Fruit fly (Drosophila melanogaster) whole organism, prepupa: Measurements from ENCODE around the gene Gr93b.

Experiments used
- Blimp-1 ChIP-seq: fragments of 200-800 bp; sonication (Bioruptor generic); optimal IDR thresholded peaks from 3 replicates; lab custom pipeline; 2017; ENCODE audit warnings: missing biosample characterization, missing genetic modification characterization, mild to moderate bottlenecking, moderate library complexity, missing genetic modification reagents
- CG10669 ChIP-seq: fragments of 200-800 bp; sonication (Bioruptor generic); optimal IDR thresholded peaks from 3 replicates; lab custom pipeline; 2018; ENCODE audit warnings: missing biosample characterization, mild to moderate bottlenecking, missing genetic modification characterization, moderate library complexity
- CG11294 ChIP-seq: fragments of 200-800 bp; sonication (Bioruptor generic); IDR thresholded peaks from 2 replicates; pipeline ENCODE4 v1.3.6; 2022; ENCODE audit warnings: missing biosample characterization, missing genetic modification characterization
- CG11762 ChIP-seq: fragments of 200-800 bp; sonication (Bioruptor generic); optimal IDR thresholded peaks from 3 replicates; lab custom pipeline; 2016; ENCODE audit warnings: missing biosample characterization, missing genetic modification characterization; ENCODE audit not compliant: insufficient read depth
- CG11902 ChIP-seq: fragments of 200-800 bp; sonication (Bioruptor generic); optimal IDR thresholded peaks from 3 replicates; lab custom pipeline; 2016; ENCODE audit warnings: missing biosample characterization, missing genetic modification characterization
- CG1621 ChIP-seq: fragments of 200-800 bp; sonication (Bioruptor generic); optimal IDR thresholded peaks from 3 replicates; lab custom pipeline; 2018; ENCODE audit warnings: missing biosample characterization, mild to moderate bottlenecking, missing genetic modification characterization
- CG3032 ChIP-seq: fragments of 200-800 bp; optimal IDR thresholded peaks from 2 replicates; lab custom pipeline; 2019; ENCODE audit warnings: missing biosample characterization, mild to moderate bottlenecking, missing genetic modification characterization, moderate library complexity
- CG31627 ChIP-seq: fragments of 200-800 bp; sonication (Bioruptor generic); optimal IDR thresholded peaks from 3 replicates; lab custom pipeline; 2016; ENCODE audit warnings: missing biosample characterization, missing genetic modification characterization
- CG32006 ChIP-seq: fragments of 200-800 bp; sonication (Bioruptor generic); optimal IDR thresholded peaks from 3 replicates; lab custom pipeline; 2017; ENCODE audit warnings: missing biosample characterization, mild to moderate bottlenecking, missing genetic modification characterization
- CG34406 ChIP-seq: fragments of 200-800 bp; sonication (Bioruptor generic); optimal IDR thresholded peaks from 3 replicates; lab custom pipeline; 2016; ENCODE audit warnings: missing biosample characterization, missing genetic modification characterization
- CG3919 ChIP-seq: fragments of 200-800 bp; sonication (Bioruptor generic); optimal IDR thresholded peaks from 3 replicates; lab custom pipeline; 2016; ENCODE audit warnings: missing biosample characterization, missing genetic modification characterization
- CG4318 ChIP-seq: fragments of 200-800 bp; sonication (Bioruptor generic); optimal IDR thresholded peaks from 3 replicates; lab custom pipeline; 2017; ENCODE audit warnings: missing biosample characterization, mild to moderate bottlenecking, missing genetic modification characterization
- CG6163 ChIP-seq: fragments of 200-800 bp; sonication (Bioruptor generic); IDR thresholded peaks from 3 replicates; pipeline ENCODE4 v1.3.6; 2022; ENCODE audit warnings: missing biosample characterization, missing genetic modification characterization
- CG6792 ChIP-seq: fragments of 200-800 bp; sonication (Bioruptor generic); optimal IDR thresholded peaks from 3 replicates; lab custom pipeline; 2016; ENCODE audit warnings: missing biosample characterization, missing genetic modification characterization
- CG6808 ChIP-seq: fragments of 200-800 bp; sonication (Bioruptor generic); optimal IDR thresholded peaks from 3 replicates; lab custom pipeline; 2017; ENCODE audit warnings: missing biosample characterization, missing genetic modification characterization, mild to moderate bottlenecking, moderate library complexity, missing genetic modification reagents
- CG6854 ChIP-seq: fragments of 200-800 bp; sonication (Bioruptor generic); optimal IDR thresholded peaks from 2 replicates; lab custom pipeline; 2017; ENCODE audit warnings: missing biosample characterization, mild to moderate bottlenecking, missing genetic modification characterization
- CG7368 ChIP-seq: fragments of 200-800 bp; sonication (Bioruptor generic); optimal IDR thresholded peaks from 3 replicates; lab custom pipeline; 2016; ENCODE audit warnings: missing biosample characterization, missing genetic modification characterization
- CG8119 ChIP-seq: fragments of 200-800 bp; sonication (Bioruptor generic); IDR thresholded peaks from 3 replicates; pipeline ENCODE4 v1.3.6; 2022; ENCODE audit warnings: missing biosample characterization, missing genetic modification characterization
- CG8319 ChIP-seq: fragments of 200-800 bp; sonication (Bioruptor generic); optimal IDR thresholded peaks from 3 replicates; lab custom pipeline; 2016; ENCODE audit warnings: missing biosample characterization, missing genetic modification characterization
- CG8632 ChIP-seq: fragments of 200-800 bp; sonication (Bioruptor generic); optimal IDR thresholded peaks from 3 replicates; lab custom pipeline; 2016; ENCODE audit warnings: missing biosample characterization, missing genetic modification characterization
- CG9139 ChIP-seq: fragments of 200-800 bp; sonication (Bioruptor generic); optimal IDR thresholded peaks from 3 replicates; lab custom pipeline; 2017; ENCODE audit warnings: missing biosample characterization, mild to moderate bottlenecking, missing genetic modification characterization
- Eip75B ChIP-seq: fragments of 200-800 bp; sonication (Bioruptor generic); optimal IDR thresholded peaks from 3 replicates; lab custom pipeline; 2016; ENCODE audit warnings: missing biosample characterization, missing genetic modification characterization
- Eip78C ChIP-seq: fragments of 200-800 bp; sonication (Bioruptor generic); peaks from one replicate; lab custom pipeline; 2016; ENCODE audit warnings: missing biosample characterization, missing genetic modification characterization
- Eip93F ChIP-seq: fragments of 200-800 bp; sonication (Bioruptor generic); optimal IDR thresholded peaks from 2 replicates; lab custom pipeline; 2016; ENCODE audit warnings: missing biosample characterization, mild to moderate bottlenecking, missing genetic modification characterization
- Hr38 ChIP-seq: sonication (Bioruptor generic); optimal IDR thresholded peaks from 2 replicates; lab custom pipeline; 2016; ENCODE audit warnings: missing biosample characterization, missing genetic modification characterization
- Hr39 ChIP-seq: fragments of 200-800 bp; sonication (Bioruptor generic); optimal IDR thresholded peaks from 2 replicates; lab custom pipeline; 2016; ENCODE audit warnings: missing biosample characterization, missing genetic modification characterization
- Lpt ChIP-seq: fragments of 200-800 bp; sonication (Bioruptor generic); optimal IDR thresholded peaks from 3 replicates; lab custom pipeline; 2016; ENCODE audit warnings: missing biosample characterization, missing genetic modification characterization
- Met ChIP-seq: fragments of 200-800 bp; sonication (Bioruptor generic); optimal IDR thresholded peaks from 3 replicates; lab custom pipeline; 2016; ENCODE audit warnings: missing biosample characterization, missing genetic modification characterization
- OdsH ChIP-seq: fragments of 200-800 bp; sonication (Bioruptor generic); optimal IDR thresholded peaks from 3 replicates; lab custom pipeline; 2016; ENCODE audit warnings: missing biosample characterization, missing genetic modification characterization
- Sox102F ChIP-seq: fragments of 200-800 bp; sonication (Bioruptor generic); optimal IDR thresholded peaks from 2 replicates; lab custom pipeline; 2016; ENCODE audit warnings: missing biosample characterization, mild to moderate bottlenecking, missing genetic modification characterization
- Sox14 ChIP-seq: fragments of 200-800 bp; sonication (Bioruptor generic); optimal IDR thresholded peaks from 3 replicates; lab custom pipeline; 2016; ENCODE audit warnings: missing biosample characterization, missing genetic modification characterization
- Sox15 ChIP-seq: fragments of 200-800 bp; sonication (Bioruptor generic); optimal IDR thresholded peaks from 3 replicates; lab custom pipeline; 2016; ENCODE audit warnings: missing biosample characterization, missing genetic modification characterization
- achi ChIP-seq: fragments of 200-800 bp; sonication (Bioruptor generic); optimal IDR thresholded peaks from 3 replicates; lab custom pipeline; 2016; ENCODE audit warnings: missing biosample characterization, missing genetic modification characterization
- acj6 ChIP-seq: fragments of 200-800 bp; sonication (Bioruptor generic); optimal IDR thresholded peaks from 3 replicates; lab custom pipeline; 2016; ENCODE audit warnings: missing biosample characterization, missing genetic modification characterization
- cyc ChIP-seq: fragments of 200-800 bp; sonication (Bioruptor generic); optimal IDR thresholded peaks from 3 replicates; lab custom pipeline; 2016; ENCODE audit warnings: missing biosample characterization, missing genetic modification characterization
- dac ChIP-seq: fragments of 200-800 bp; sonication (Bioruptor generic); optimal IDR thresholded peaks from 2 replicates; lab custom pipeline; 2017; ENCODE audit warnings: missing biosample characterization, mild to moderate bottlenecking, missing genetic modification characterization
- eg ChIP-seq: fragments of 200-800 bp; sonication (Bioruptor generic); IDR thresholded peaks from 3 replicates; pipeline ENCODE4 v1.3.6; 2022; ENCODE audit warnings: missing biosample characterization, missing genetic modification characterization
- esn ChIP-seq: fragments of 200-800 bp; sonication (Bioruptor generic); optimal IDR thresholded peaks from 2 replicates; lab custom pipeline; 2016; ENCODE audit warnings: missing biosample characterization, mild to moderate bottlenecking, missing genetic modification characterization, moderate library complexity
- fd59A ChIP-seq: fragments of 200-800 bp; sonication (Bioruptor generic); optimal IDR thresholded peaks from 2 replicates; lab custom pipeline; 2017; ENCODE audit warnings: missing biosample characterization, mild to moderate bottlenecking, missing genetic modification characterization, missing genetic modification reagents
- fd85E ChIP-seq: fragments of 200-800 bp; sonication (Bioruptor generic); optimal IDR thresholded peaks from 3 replicates; lab custom pipeline; 2016; ENCODE audit warnings: missing biosample characterization, missing genetic modification characterization
- lz ChIP-seq: fragments of 200-800 bp; sonication (Bioruptor generic); optimal IDR thresholded peaks from 3 replicates; lab custom pipeline; 2016; ENCODE audit warnings: missing biosample characterization, missing genetic modification characterization
- net ChIP-seq: fragments of 200-800 bp; sonication (Bioruptor generic); optimal IDR thresholded peaks from 3 replicates; lab custom pipeline; 2016; ENCODE audit warnings: missing biosample characterization, missing genetic modification characterization
- pdm3 ChIP-seq: fragments of 200-800 bp; sonication (Bioruptor generic); optimal IDR thresholded peaks from 3 replicates; lab custom pipeline; 2016; ENCODE audit warnings: missing biosample characterization, missing genetic modification characterization
- salr ChIP-seq, 2 experiments: fragments of 200-800 bp; sonication (Bioruptor generic); optimal IDR thresholded peaks; 3 replicates each; lab custom pipeline; 2016 to 2018; ENCODE audit warnings: missing biosample characterization in 2 of 2, missing genetic modification characterization in 2 of 2, mild to moderate bottlenecking in 1 of 2
- spab ChIP-seq: fragments of 200-800 bp; sonication (Bioruptor generic); optimal IDR thresholded peaks from 2 replicates; lab custom pipeline; 2017; ENCODE audit warnings: missing biosample characterization, mild to moderate bottlenecking, missing genetic modification characterization, missing genetic modification reagents
- ss ChIP-seq, 2 experiments: fragments of 200-800 bp; sonication (Bioruptor generic); optimal IDR thresholded peaks; 2 replicates in 1 of 2; 3 replicates in 1 of 2; lab custom pipeline; 2017 to 2018; ENCODE audit warnings: mild to moderate bottlenecking in 2 of 2, missing biosample characterization in 2 of 2, missing genetic modification characterization in 2 of 2, moderate library complexity in 1 of 2
- svp ChIP-seq: fragments of 200-800 bp; sonication (Bioruptor generic); peaks from one replicate; lab custom pipeline; 2016; ENCODE audit warnings: missing biosample characterization, missing genetic modification characterization
- topi ChIP-seq: fragments of 200-800 bp; sonication (Bioruptor generic); optimal IDR thresholded peaks from 3 replicates; lab custom pipeline; 2016; ENCODE audit warnings: missing biosample characterization, missing genetic modification characterization
- vri ChIP-seq: fragments of 200-800 bp; sonication (Bioruptor generic); optimal IDR thresholded peaks from 3 replicates; lab custom pipeline; 2016; ENCODE audit warnings: missing biosample characterization, mild to moderate bottlenecking, missing genetic modification characterization

The Gr93b gene

DNA sequence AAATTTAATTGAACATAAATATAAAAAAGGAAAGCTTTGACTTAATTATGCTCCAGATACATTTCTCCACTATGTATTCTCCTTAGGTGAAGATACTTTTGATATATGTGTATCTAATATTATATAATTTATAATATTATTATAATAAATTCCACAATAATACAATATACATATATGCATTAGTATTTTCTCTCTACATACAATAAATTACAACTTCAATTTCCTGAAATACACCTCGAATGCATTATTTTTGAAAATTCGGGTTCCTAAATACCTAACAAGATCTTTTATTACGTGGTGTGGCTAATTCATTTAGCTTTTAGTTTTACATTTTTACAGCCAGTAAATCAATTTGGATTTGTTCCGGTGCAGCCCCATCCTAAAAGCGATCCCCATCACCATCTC is 13.3 kb downstream of the Gr93b start (continued):
- TF ChIP-seq Hr39, result no peak
- TF ChIP-seq CG31627, result no peak
- TF ChIP-seq lz, result no peak
- TF ChIP-seq CG3919, result peak; percentile 58
- TF ChIP-seq CG8632 (GFP tag; lab: Kevin White, UChicago), result peak; percentile 37
- TF ChIP-seq Eip78C (GFP tag; lab: Kevin White, UChicago), result peak; percentile 62
- no peak for TF ChIP-seq Sox15 (GFP tag; lab: Kevin White, UChicago)

DNA sequence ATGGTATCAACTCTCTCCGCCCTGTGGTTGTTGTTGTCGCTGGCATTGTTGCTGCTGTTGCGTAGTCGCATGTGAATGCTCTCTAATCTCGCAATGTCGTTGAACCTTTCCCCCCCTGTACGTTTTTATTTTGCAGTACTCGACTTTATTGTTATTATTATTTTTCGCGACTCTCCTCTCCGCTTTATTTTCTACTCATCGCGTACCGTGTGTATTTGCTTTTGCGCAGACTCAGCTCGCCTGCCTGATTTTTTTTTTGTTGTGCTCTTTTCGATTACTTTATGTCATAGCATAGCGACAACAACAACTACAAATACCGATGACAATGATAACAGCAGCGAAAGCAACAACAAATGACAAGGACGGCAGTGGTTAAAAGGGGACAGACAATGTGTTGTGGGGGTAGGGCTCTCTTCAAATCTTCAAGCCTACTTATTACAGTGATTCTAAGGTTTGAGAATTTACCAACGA is 14.0 kb downstream of the Gr93b start:
- TF ChIP-seq topi (peak; percentile 52), fd85E (GFP tag; lab: Kevin White, UChicago) (no peak), cyc (peak; percentile 35), CG8119 (GFP tag; lab: Robert Waterston, UW) (no peak), fd59A (peak; percentile 36), net (no peak), Sox14 (GFP tag; lab: Kevin White, UChicago) (peak; percentile 28), Hr38 (GFP tag; lab: Kevin White, UChicago) (no peak), CG1621 (peak; percentile 31), svp (GFP tag; lab: Kevin White, UChicago) (peak; percentile 93), CG3919 (no peak), CG11902 (GFP tag; lab: Kevin White, UChicago) (no peak), Blimp-1 (GFP tag; lab: Kevin White, UChicago) (no peak), CG34406 (no peak), CG3032 (tag; lab: Kevin White, UChicago) (peak; percentile 53), CG7368 (no peak), CG32006 (no peak), CG8319 (GFP tag; lab: Kevin White, UChicago) (no peak), Hr39 (peak; percentile 29), CG11762 (GFP tag; lab: Kevin White, UChicago) (no peak), Eip75B (peak; percentile 54), Lpt (no peak), Sox15 (GFP tag; lab: Kevin White, UChicago) (no peak), Sox102F (GFP tag; lab: Kevin White, UChicago) (peak; percentile 31), Met (GFP tag; lab: Kevin White, UChicago) (peak; percentile 39), ss (GFP tag; optimal IDR thresholded peaks at IDR 0.05; lab: Kevin White, UChicago) (no peak), CG6808 (GFP tag; lab: Kevin White, UChicago) (peak; percentile 13), esn (GFP tag; lab: Kevin White, UChicago) (peak; percentile 48), vri (peak; percentile 98), CG4318 (no peak), eg (GFP tag; lab: Robert Waterston, UW) (peak; percentile 21; the same call in 2 of the 3 replicates), acj6 (GFP tag; lab: Kevin White, UChicago) (no peak), Eip78C (GFP tag; lab: Kevin White, UChicago) (peak; percentile 83), salr (GFP tag; optimal IDR thresholded peaks at IDR 0.05; lab: Kevin White, UChicago) (peak in 1 of 2 experiments; percentile 22), CG6792 (GFP tag; lab: Kevin White, UChicago) (no peak), CG6163 (GFP tag; lab: Robert Waterston, UW) (no peak; the same call in none of the 3 replicates), CG9139 (no peak), dac (GFP tag; lab: Kevin White, UChicago) (no peak), OdsH (GFP tag; lab: Kevin White, UChicago) (no peak), lz (peak; percentile 6), Eip93F (peak; percentile 18), CG31627 (peak; percentile 36), CG11294 (GFP tag; lab: Robert Waterston, UW) (no peak), achi (peak; percentile 25), spab (GFP tag; lab: Kevin White, UChicago) (no peak), pdm3 (peak; percentile 34), CG10669 (peak; percentile 62), CG6854 (peak; percentile 26)
